Fruit fly (Drosophila melanogaster) whole organism: Measurements from ENCODE around the gene RhoGDI.

Experiments used
- CG8478 ChIP-seq: fragments of >200 bp; optimal IDR thresholded peaks from 2 replicates; lab custom pipeline; 2018; ENCODE audit warnings: inconsistent platforms
- pan ChIP-seq: fragments of >200 bp; optimal IDR thresholded peaks from 2 replicates; lab custom pipeline; 2017
- psq ChIP-seq: fragments of >200 bp; optimal IDR thresholded peaks from 2 replicates; lab custom pipeline; 2017
- usp ChIP-seq: fragments of >200 bp; optimal IDR thresholded peaks from 2 replicates; lab custom pipeline; 2017; ENCODE audit warnings: missing biosample characterization, missing genetic modification characterization, mixed read lengths

DNA sequence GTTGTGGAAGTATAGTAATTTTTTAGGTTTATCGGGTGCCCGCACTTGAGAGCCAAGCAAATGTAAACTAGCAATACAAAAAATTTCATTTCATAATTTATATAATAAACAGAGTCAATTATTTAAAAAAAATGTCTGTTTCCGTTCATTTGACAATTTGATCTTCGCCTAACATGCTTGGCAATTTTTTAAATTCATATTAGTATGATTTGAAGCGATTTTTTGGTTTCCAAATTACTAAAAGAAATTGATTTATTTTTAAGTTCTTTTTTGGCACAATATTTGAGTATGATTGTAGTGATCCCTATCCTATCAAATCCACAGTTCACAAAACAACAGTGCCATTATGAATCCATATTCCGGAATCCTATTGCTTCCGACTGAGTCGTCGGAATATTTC, 23.3 kb downstream of the RhoGDI start, which contains the start of gene CG34258:
- TF ChIP-seq CG8478 (no peak), pan (lab: Kevin White, UChicago) (no peak), psq (lab: Kevin White, UChicago) (no peak), usp (no peak)
